Worm (Caenorhabditis elegans) whole organism, early embryonic: Measurements from ENCODE around the gene F58A6.5.

ENCODE experiments used
- B0310.2 ChIP-seq: sonication (generic microtip); optimal IDR thresholded peaks from 2 replicates; lab custom pipeline; 2016; ENCODE audit warnings: mild to moderate bottlenecking, missing genetic modification characterization, missing compliant biosample characterization
- F13C5.2 ChIP-seq: sonication (generic microtip); optimal IDR thresholded peaks from 2 replicates; lab custom pipeline; 2017; ENCODE audit warnings: mild to moderate bottlenecking, missing genetic modification characterization, inconsistent platforms, missing compliant biosample characterization
- aly-1 ChIP-seq: sonication (generic microtip); optimal IDR thresholded peaks from 2 replicates; lab custom pipeline; 2016; ENCODE audit warnings: missing genetic modification characterization, missing compliant biosample characterization
- ama-1 ChIP-seq: fragments of 150-350 bp; optimal IDR thresholded peaks from 2 replicates; lab custom pipeline; 2014
- ceh-13 ChIP-seq: fragments of 200-800 bp; sonication (Bioruptor generic); optimal IDR thresholded peaks from 2 replicates; lab custom pipeline; 2018; ENCODE audit warnings: mild to moderate bottlenecking, missing genetic modification characterization, missing compliant biosample characterization
- ceh-36 ChIP-seq: sonication (generic microtip); optimal IDR thresholded peaks from 2 replicates; lab custom pipeline; 2016; ENCODE audit warnings: missing genetic modification characterization, inconsistent platforms, missing compliant biosample characterization
- ets-7 ChIP-seq: sonication (generic microtip); optimal IDR thresholded peaks from 2 replicates; lab custom pipeline; 2016; ENCODE audit warnings: missing genotype, missing genetic modification characterization, missing compliant biosample characterization
- flt-1 ChIP-seq: fragments of 200-800 bp; sonication (Bioruptor generic); IDR thresholded peaks from 2 replicates; pipeline ENCODE4 v1.3.6; 2022; ENCODE audit warnings: missing genetic modification characterization, missing compliant biosample characterization
- hmbx-1 ChIP-seq: sonication (generic microtip); optimal IDR thresholded peaks from 2 replicates; lab custom pipeline; 2016; ENCODE audit warnings: mild to moderate bottlenecking, missing genetic modification characterization, missing compliant biosample characterization
- hmg-4 ChIP-seq: fragments of 200-800 bp; sonication (Bioruptor generic); optimal IDR thresholded peaks from 2 replicates; lab custom pipeline; 2018; ENCODE audit warnings: mild to moderate bottlenecking, missing genetic modification characterization, missing compliant biosample characterization
- hnd-1 ChIP-seq: sonication (generic microtip); optimal IDR thresholded peaks from 2 replicates; lab custom pipeline; 2016; ENCODE audit warnings: missing genetic modification characterization, missing compliant biosample characterization
- pes-1 ChIP-seq: fragments of 200-800 bp; sonication (Bioruptor generic); IDR thresholded peaks from 2 replicates; pipeline ENCODE4 v1.3.6; 2022; ENCODE audit warnings: missing genetic modification reagents, missing genetic modification characterization, missing compliant biosample characterization
- scrt-1 ChIP-seq: fragments of 200-800 bp; sonication (Bioruptor generic); IDR thresholded peaks from 2 replicates; pipeline ENCODE4 v1.3.6; 2022; ENCODE audit warnings: missing genetic modification characterization, missing compliant biosample characterization
- sea-1 ChIP-seq: fragments of 200-800 bp; sonication (Bioruptor generic); conservative IDR thresholded peaks from 2 replicates; pipeline ENCODE4 v1.3.6; 2022; ENCODE audit warnings: missing genetic modification characterization, missing compliant biosample characterization
- tbx-11 ChIP-seq: fragments of 200-800 bp; sonication (Bioruptor generic); IDR thresholded peaks from 2 replicates; pipeline ENCODE4 v1.3.6; 2022; ENCODE audit warnings: missing genetic modification characterization, missing compliant biosample characterization
- tbx-37 ChIP-seq: fragments of 200-800 bp; sonication (Bioruptor generic); conservative IDR thresholded peaks from 2 replicates; pipeline ENCODE4 v1.3.6; 2022; ENCODE audit warnings: missing genetic modification reagents, missing genetic modification characterization, missing compliant biosample characterization
- tra-4 ChIP-seq: sonication (generic microtip); optimal IDR thresholded peaks from 2 replicates; lab custom pipeline; 2017; ENCODE audit warnings: missing genetic modification characterization, missing compliant biosample characterization

F58A6.5 gene

DNA sequence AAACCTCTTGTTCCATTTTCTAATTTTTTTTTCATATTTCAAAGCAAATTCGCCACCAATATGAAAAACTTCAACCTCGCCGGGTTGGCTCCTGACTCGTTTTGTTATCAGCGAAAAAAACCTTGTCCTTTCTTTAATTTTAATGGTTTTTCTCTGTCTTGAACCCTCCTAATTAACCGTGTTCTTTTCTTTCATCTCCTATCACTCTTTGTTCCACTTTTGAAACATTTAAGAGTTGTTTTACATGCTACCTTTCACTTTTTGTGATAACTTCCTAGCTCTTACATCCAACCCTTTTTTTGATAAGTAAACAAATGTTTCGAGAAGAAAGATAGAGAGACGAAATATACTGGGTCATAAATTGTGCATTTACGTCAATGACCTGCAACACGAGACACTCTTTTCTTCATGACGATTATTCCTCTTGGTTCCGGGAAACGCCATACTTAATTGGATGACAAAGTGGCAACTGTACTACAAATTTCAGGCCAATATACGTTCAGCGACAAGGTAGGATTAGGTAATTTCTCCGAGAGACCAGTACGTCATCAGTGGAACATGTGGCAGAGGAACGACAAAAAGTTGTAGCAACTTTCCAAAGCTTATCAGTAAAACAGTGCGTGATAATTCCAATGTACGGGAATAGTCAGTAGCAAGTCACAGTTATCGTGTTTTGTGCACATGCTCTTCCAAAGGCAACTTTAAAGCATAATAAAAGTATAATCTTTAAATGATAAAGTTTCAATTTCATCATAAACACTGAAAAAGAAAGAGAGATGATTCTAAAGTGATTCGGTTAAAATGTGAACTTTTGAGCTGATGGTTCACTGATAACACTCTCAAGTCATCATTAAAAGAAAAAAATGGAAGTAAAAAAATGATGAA, 36.7 kb upstream of the F58A6.5 start:
- TF ChIP-seq sea-1 (GFP tag; lab: Robert Waterston, UW): no peak
- TF ChIP-seq scrt-1: no peak
- no peak for TF ChIP-seq ama-1
- TF ChIP-seq ets-7 (tag; lab: Kevin White, UChicago): no peak
- TF ChIP-seq flt-1 (GFP tag; lab: Robert Waterston, UW): no peak
- no peak for TF ChIP-seq ceh-36 (tag; lab: Kevin White, UChicago)
- no peak for TF ChIP-seq hnd-1
- TF ChIP-seq tbx-11: no peak
- TF ChIP-seq tbx-37 (GFP tag; lab: Robert Waterston, UW): no peak
- TF ChIP-seq aly-1: no peak

- TF ChIP-seq ama-1: no peak
- TF ChIP-seq ceh-13 (GFP tag; lab: Kevin White, UChicago): no peak
- TF ChIP-seq tra-4: no peak
- TF ChIP-seq flt-1 (GFP tag; lab: Robert Waterston, UW): no peak
- TF ChIP-seq F13C5.2 (tag; lab: Kevin White, UChicago): no peak
- no peak for TF ChIP-seq sea-1 (GFP tag; lab: Robert Waterston, UW)
- TF ChIP-seq pes-1 (GFP tag; lab: Robert Waterston, UW): no peak
- TF ChIP-seq hmg-4 (GFP tag; lab: Kevin White, UChicago): no peak
- no peak for TF ChIP-seq ceh-36 (tag; lab: Kevin White, UChicago)
- TF ChIP-seq hmbx-1: no peak
- no peak for TF ChIP-seq hnd-1
- no peak for TF ChIP-seq B0310.2 (tag; lab: Kevin White, UChicago)
- TF ChIP-seq scrt-1: no peak
Measured at ce11 chrII:5183207-5183606, 35.0 kb upstream of the F58A6.5 start.

- TF ChIP-seq sea-1 (GFP tag; lab: Robert Waterston, UW) (no peak), hnd-1 (no peak), F13C5.2 (tag; lab: Kevin White, UChicago) (no peak), tbx-37 (GFP tag; lab: Robert Waterston, UW) (no peak)
Measured at ce11 chrII:5182451-5182850, 34.2 kb upstream of the F58A6.5 start.

DNA sequence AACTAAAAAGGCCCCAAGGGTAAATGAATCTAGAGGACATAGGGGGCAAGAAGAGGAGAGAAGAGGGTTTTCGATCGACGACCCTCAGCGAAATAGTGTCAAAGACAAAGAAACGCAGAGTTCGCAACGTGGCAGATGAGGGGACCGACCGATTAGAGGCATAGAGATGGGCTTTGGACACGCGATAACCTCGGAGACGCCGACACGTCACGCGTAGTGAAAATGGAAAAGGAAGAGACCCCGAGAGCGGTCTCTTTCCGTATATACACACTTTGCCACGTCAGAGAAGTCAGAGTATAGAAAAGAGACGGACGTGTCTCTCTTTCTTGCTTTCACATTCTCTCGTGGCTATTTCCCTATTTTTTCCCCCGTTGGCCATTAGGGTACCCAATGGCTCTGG, 33.2 kb upstream of the F58A6.5 start:
- TF ChIP-seq F13C5.2 (tag; lab: Kevin White, UChicago) (peak; percentile 5), aly-1 (peak; percentile 59), sea-1 (GFP tag; lab: Robert Waterston, UW) (no peak), pes-1 (GFP tag; lab: Robert Waterston, UW) (0 out of 2 replicates have a peak, but pooled peaks have one; percentile 10), hmg-4 (GFP tag; lab: Kevin White, UChicago) (peak; percentile 53), flt-1 (GFP tag; lab: Robert Waterston, UW) (no peak), hnd-1 (no peak), scrt-1 (no peak), tbx-11 (peak; percentile 54; the same call in 1 of the 2 replicates), ets-7 (tag; lab: Kevin White, UChicago) (no peak), tra-4 (no peak), ceh-36 (tag; lab: Kevin White, UChicago) (no peak), tbx-37 (GFP tag; lab: Robert Waterston, UW) (no peak), hmbx-1 (no peak), B0310.2 (tag; lab: Kevin White, UChicago) (no peak)

ce11 chrII:5180272-5180671, 32.0 kb upstream of the F58A6.5 start:
- TF ChIP-seq ets-7 (tag; lab: Kevin White, UChicago) (no peak), B0310.2 (tag; lab: Kevin White, UChicago) (no peak), sea-1 (GFP tag; lab: Robert Waterston, UW) (no peak), ceh-13 (GFP tag; lab: Kevin White, UChicago) (no peak), hmbx-1 (no peak), hmg-4 (GFP tag; lab: Kevin White, UChicago) (no peak), tra-4 (no peak), F13C5.2 (tag; lab: Kevin White, UChicago) (no peak), ceh-36 (tag; lab: Kevin White, UChicago) (no peak), ama-1 (no peak), flt-1 (GFP tag; lab: Robert Waterston, UW) (no peak), tbx-11 (no peak), pes-1 (GFP tag; lab: Robert Waterston, UW) (no peak), aly-1 (no peak), hnd-1 (no peak)

DNA sequence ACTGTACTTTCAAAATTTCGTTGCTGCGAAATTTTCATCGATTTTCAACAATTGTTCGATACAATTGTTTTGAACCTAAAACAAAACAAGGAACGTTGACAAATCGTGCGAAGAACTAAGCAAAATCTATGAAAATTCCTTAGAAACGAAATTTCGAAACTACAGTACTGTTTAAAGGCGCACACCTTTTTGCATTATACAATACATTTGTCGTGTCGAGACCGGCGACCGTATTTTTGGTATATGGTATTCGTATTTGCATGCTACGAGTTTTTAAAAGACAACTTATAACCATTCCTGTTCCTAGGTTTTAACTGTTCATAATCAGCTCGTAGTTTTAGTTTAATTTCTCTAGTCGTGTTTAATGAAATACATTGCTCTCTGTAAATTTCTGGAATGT, 30.4 kb upstream of the F58A6.5 start:
- TF ChIP-seq B0310.2 (tag; lab: Kevin White, UChicago): no peak
- no peak for TF ChIP-seq sea-1 (GFP tag; lab: Robert Waterston, UW)
- TF ChIP-seq ama-1: no peak
- no peak for TF ChIP-seq tbx-11
- no peak for TF ChIP-seq tra-4
- TF ChIP-seq hmbx-1: no peak
- no peak for TF ChIP-seq tbx-37 (GFP tag; lab: Robert Waterston, UW)
- TF ChIP-seq ceh-13 (GFP tag; lab: Kevin White, UChicago): no peak
- no peak for TF ChIP-seq F13C5.2 (tag; lab: Kevin White, UChicago)
- no peak for TF ChIP-seq flt-1 (GFP tag; lab: Robert Waterston, UW)
- TF ChIP-seq pes-1 (GFP tag; lab: Robert Waterston, UW): no peak

ce11 chrII:5177902-5178301, 29.7 kb upstream of the F58A6.5 start, which contains the start of gene C27D6.12:
TSS of gene C27D6.12 (minus strand) at chrII:5178002.
- TF ChIP-seq hmbx-1 (no peak), tra-4 (no peak), F13C5.2 (tag; lab: Kevin White, UChicago) (no peak), aly-1 (no peak), tbx-37 (GFP tag; lab: Robert Waterston, UW) (no peak), pes-1 (GFP tag; lab: Robert Waterston, UW) (no peak), B0310.2 (tag; lab: Kevin White, UChicago) (no peak), ama-1 (no peak), hnd-1 (no peak), ets-7 (tag; lab: Kevin White, UChicago) (no peak)
